Fruit fly (Drosophila melanogaster) whole organism, embryonic: ENCODE data around the gene CG46059.

Experiments
- Awh ChIP-seq: fragments of 200-800 bp; sonication (Bioruptor generic); IDR thresholded peaks from 2 replicates; pipeline ENCODE4, ENCODE4 v1.3.6; 2022; ENCODE audit warnings: missing biosample characterization, missing genetic modification characterization
- Blimp-1 ChIP-seq: fragments of 200-800 bp; sonication (Bioruptor generic); optimal IDR thresholded peaks from 3 replicates; lab custom pipeline; 2018; ENCODE audit warnings: missing biosample characterization, missing genetic modification characterization, mild to moderate bottlenecking, moderate library complexity, missing genetic modification reagents
- CG10209 ChIP-seq: fragments of 200-800 bp; sonication (Bioruptor generic); optimal IDR thresholded peaks from 3 replicates; lab custom pipeline; 2017; ENCODE audit warnings: missing biosample characterization, mild to moderate bottlenecking, missing genetic modification characterization, missing genetic modification reagents
- CG10267 ChIP-seq: fragments of 200-800 bp; sonication (Bioruptor generic); optimal IDR thresholded peaks from 2 replicates; lab custom pipeline; 2018; ENCODE audit warnings: missing biosample characterization, mild to moderate bottlenecking, missing genetic modification characterization, moderate library complexity
- CG11723 ChIP-seq: fragments of 200-800 bp; sonication (Bioruptor generic); optimal IDR thresholded peaks from 2 replicates; lab custom pipeline; 2017; ENCODE audit warnings: missing biosample characterization, mild to moderate bottlenecking, missing genetic modification characterization
- CG12071 ChIP-seq: fragments of 200-800 bp; sonication (Bioruptor generic); optimal IDR thresholded peaks from 3 replicates; lab custom pipeline; 2018; ENCODE audit warnings: missing biosample characterization, mild to moderate bottlenecking, missing genetic modification characterization
- CG12219 ChIP-seq: fragments of 200-800 bp; sonication (Bioruptor generic); optimal IDR thresholded peaks from 3 replicates; lab custom pipeline; 2018; ENCODE audit warnings: missing biosample characterization, mild to moderate bottlenecking, missing genetic modification characterization
- CG14710 ChIP-seq: fragments of 200-800 bp; sonication (Bioruptor generic); optimal IDR thresholded peaks from 3 replicates; lab custom pipeline; 2019; ENCODE audit warnings: missing biosample characterization, mild to moderate bottlenecking, missing genetic modification characterization, moderate library complexity
- CG15696 ChIP-seq: fragments of 200-800 bp; sonication (Bioruptor generic); optimal IDR thresholded peaks from 2 replicates; lab custom pipeline; 2019; ENCODE audit warnings: missing biosample characterization, mild to moderate bottlenecking, missing genetic modification characterization, moderate library complexity
- CG16815 ChIP-seq: fragments of 200-800 bp; sonication (Bioruptor generic); optimal IDR thresholded peaks from 3 replicates; lab custom pipeline; 2017; ENCODE audit warnings: missing biosample characterization, mild to moderate bottlenecking, missing genetic modification characterization
- CG18262 ChIP-seq: fragments of 200-800 bp; optimal IDR thresholded peaks from 3 replicates; lab custom pipeline; 2019; ENCODE audit warnings: missing biosample characterization, mild to moderate bottlenecking, missing genetic modification characterization, moderate library complexity
- CG18599 ChIP-seq: fragments of 200-800 bp; sonication (Bioruptor generic); optimal IDR thresholded peaks from 3 replicates; lab custom pipeline; 2017; ENCODE audit warnings: missing biosample characterization, missing genetic modification characterization, mild to moderate bottlenecking, moderate library complexity, missing genetic modification reagents
- CG34376 ChIP-seq: fragments of 200-800 bp; sonication (Bioruptor generic); optimal IDR thresholded peaks from 2 replicates; lab custom pipeline; 2018; ENCODE audit warnings: missing biosample characterization, mild to moderate bottlenecking, missing genetic modification characterization
- CG4707 ChIP-seq: fragments of 200-800 bp; sonication (Bioruptor generic); optimal IDR thresholded peaks from 2 replicates; lab custom pipeline; 2018; ENCODE audit warnings: missing biosample characterization, mild to moderate bottlenecking, missing genetic modification characterization, moderate library complexity
- CG4730 ChIP-seq: fragments of 200-800 bp; sonication (Bioruptor generic); IDR thresholded peaks from 2 replicates; pipeline ENCODE4 v1.3.6; 2022; ENCODE audit warnings: missing biosample characterization, missing genetic modification characterization
- CG6254 ChIP-seq: fragments of 200-800 bp; sonication (Bioruptor generic); optimal IDR thresholded peaks from 3 replicates; lab custom pipeline; 2017; ENCODE audit warnings: mild to moderate bottlenecking, missing biosample characterization, missing genetic modification reagents, missing genetic modification characterization
- CG7987 ChIP-seq: fragments of 200-800 bp; sonication (Bioruptor generic); optimal IDR thresholded peaks from 2 replicates; lab custom pipeline; 2018; ENCODE audit warnings: missing biosample characterization, mild to moderate bottlenecking, missing genetic modification characterization, moderate library complexity
- CG8089 ChIP-seq: fragments of 200-800 bp; sonication (Bioruptor generic); optimal IDR thresholded peaks from 3 replicates; lab custom pipeline; 2016; ENCODE audit warnings: missing biosample characterization, missing genetic modification characterization
- CG9727 ChIP-seq: fragments of 200-800 bp; sonication (Bioruptor generic); optimal IDR thresholded peaks from 3 replicates; lab custom pipeline; 2017; ENCODE audit warnings: missing biosample characterization, mild to moderate bottlenecking, missing genetic modification characterization
- CoRest ChIP-seq: fragments of 200-800 bp; sonication (Bioruptor generic); optimal IDR thresholded peaks from 3 replicates; lab custom pipeline; 2018; ENCODE audit warnings: missing biosample characterization, mild to moderate bottlenecking, missing genetic modification characterization, moderate library complexity
- E2f1 ChIP-seq: fragments of 200-800 bp; sonication (Bioruptor generic); IDR thresholded peaks from 2 replicates; pipeline ENCODE4 v1.3.6; 2022; ENCODE audit warnings: missing biosample characterization, missing genetic modification characterization
- Eip74EF ChIP-seq, 2 experiments: fragments of 200-800 bp in 1 of 2; fragments of >200 bp in 1 of 2; sonication (Bioruptor generic) in 1 of 2; optimal IDR thresholded peaks; 2 replicates each; lab custom pipeline; 2017 to 2019; ENCODE audit warnings: missing biosample characterization in 2 of 2, missing genetic modification characterization in 2 of 2, mild to moderate bottlenecking in 1 of 2, moderate library complexity in 1 of 2
- Hsf ChIP-seq: fragments of 200-800 bp; sonication (Bioruptor generic); optimal IDR thresholded peaks from 3 replicates; lab custom pipeline; 2016; ENCODE audit warnings: missing biosample characterization, missing genetic modification characterization
- Jarid2 ChIP-seq: fragments of 200-800 bp; sonication (Bioruptor generic); optimal IDR thresholded peaks from 3 replicates; lab custom pipeline; 2017; ENCODE audit warnings: mild to moderate bottlenecking, missing biosample characterization, missing genetic modification reagents, missing genetic modification characterization
- PHDP ChIP-seq: fragments of 200-800 bp; sonication (Bioruptor generic); optimal IDR thresholded peaks from 3 replicates; lab custom pipeline; 2018; ENCODE audit warnings: missing biosample characterization, mild to moderate bottlenecking, missing genetic modification characterization, moderate library complexity
- Pdp1 ChIP-seq, 2 experiments: fragments of 200-800 bp; sonication (Bioruptor generic); optimal IDR thresholded peaks; 3 replicates each; lab custom pipeline; 2016; ENCODE audit warnings: missing biosample characterization in 2 of 2, missing genetic modification characterization in 2 of 2, mild to moderate bottlenecking in 1 of 2, moderate library complexity in 1 of 2
- Side ChIP-seq: fragments of 200-800 bp; sonication (Bioruptor generic); optimal IDR thresholded peaks from 2 replicates; lab custom pipeline; 2016; ENCODE audit warnings: missing biosample characterization, missing genetic modification characterization
- Sox100B ChIP-seq: fragments of 200-800 bp; sonication (Bioruptor generic); optimal IDR thresholded peaks from 3 replicates; lab custom pipeline; 2018; ENCODE audit warnings: missing biosample characterization, mild to moderate bottlenecking, missing genetic modification characterization
- Spps ChIP-seq: fragments of 200-800 bp; sonication (Bioruptor generic); optimal IDR thresholded peaks from 2 replicates; lab custom pipeline; 2018; ENCODE audit warnings: missing biosample characterization, mild to moderate bottlenecking, missing genetic modification characterization
- Sry-β ChIP-seq: fragments of 200-800 bp; sonication (Bioruptor generic); optimal IDR thresholded peaks from 2 replicates; lab custom pipeline; 2018; ENCODE audit warnings: missing biosample characterization, mild to moderate bottlenecking, missing genetic modification characterization, moderate library complexity
- ara ChIP-seq: fragments of 200-800 bp; sonication (Bioruptor generic); IDR thresholded peaks from 2 replicates; pipeline ENCODE4 v1.3.6; 2022; ENCODE audit warnings: missing biosample characterization, missing genetic modification characterization
- ato ChIP-seq: fragments of 200-800 bp; sonication (Bioruptor generic); IDR thresholded peaks from 2 replicates; pipeline ENCODE4 v1.3.6; 2022; ENCODE audit warnings: missing biosample characterization, missing genetic modification characterization; ENCODE audit not compliant: partially characterized antibody
- az2 ChIP-seq: fragments of 200-800 bp; sonication (Bioruptor generic); optimal IDR thresholded peaks from 3 replicates; lab custom pipeline; 2016; ENCODE audit warnings: missing biosample characterization, missing genetic modification characterization
- bigmax ChIP-seq: fragments of 200-800 bp; sonication (Bioruptor generic); optimal IDR thresholded peaks from 2 replicates; lab custom pipeline; 2018; ENCODE audit warnings: missing biosample characterization, mild to moderate bottlenecking, missing genetic modification characterization
- cad ChIP-seq: fragments of >200 bp; optimal IDR thresholded peaks from 2 replicates; lab custom pipeline; 2017; ENCODE audit warnings: missing biosample characterization, missing genetic modification characterization
- fd3F ChIP-seq: fragments of 200-800 bp; sonication (Bioruptor generic); optimal IDR thresholded peaks from 2 replicates; lab custom pipeline; 2018; ENCODE audit warnings: missing biosample characterization, mild to moderate bottlenecking, missing genetic modification characterization, moderate library complexity
- grn ChIP-seq: fragments of 200-800 bp; sonication (Bioruptor generic); optimal IDR thresholded peaks from 3 replicates; lab custom pipeline; 2017; ENCODE audit warnings: missing biosample characterization, missing genetic modification characterization
- gro ChIP-seq: fragments of 200-800 bp; sonication (Bioruptor generic); optimal IDR thresholded peaks from 2 replicates; lab custom pipeline; 2016; ENCODE audit warnings: missing biosample characterization, missing genetic modification characterization
- hbn ChIP-seq: fragments of 200-800 bp; sonication (Bioruptor generic); IDR thresholded peaks from 2 replicates; pipeline ENCODE4 v1.3.6; 2022; ENCODE audit warnings: missing biosample characterization, missing genetic modification characterization; ENCODE audit not compliant: partially characterized antibody
- hkb ChIP-seq, 2 experiments: fragments of 200-800 bp in 1 of 2; fragments of >200 bp in 1 of 2; sonication (Bioruptor generic) in 1 of 2; IDR thresholded peaks in 1 of 2; optimal IDR thresholded peaks in 1 of 2; 2 replicates each; pipeline versions ENCODE4 v1.3.6 to Lab custom; 2017 to 2022; ENCODE audit warnings: missing biosample characterization in 1 of 2, missing genetic modification characterization in 1 of 2
- kni ChIP-seq: fragments of 200-800 bp; sonication (Bioruptor generic); optimal IDR thresholded peaks from 3 replicates; lab custom pipeline; 2017; ENCODE audit warnings: mild to moderate bottlenecking, missing biosample characterization, missing genetic modification reagents, missing genetic modification characterization
- nau ChIP-seq: fragments of 200-800 bp; sonication (Bioruptor generic); optimal IDR thresholded peaks from 3 replicates; lab custom pipeline; 2017; ENCODE audit warnings: missing biosample characterization, mild to moderate bottlenecking, missing genetic modification characterization, missing genetic modification reagents
- sim ChIP-seq: fragments of 200-800 bp; sonication (Bioruptor generic); IDR thresholded peaks from 2 replicates; pipeline ENCODE4 v1.3.6; 2022; ENCODE audit warnings: missing biosample characterization, missing genetic modification characterization
- sqz ChIP-seq: fragments of 200-800 bp; sonication (Bioruptor generic); optimal IDR thresholded peaks from 3 replicates; lab custom pipeline; 2018; ENCODE audit warnings: missing biosample characterization, mild to moderate bottlenecking, missing genetic modification characterization
- sug ChIP-seq: fragments of 200-800 bp; optimal IDR thresholded peaks from 2 replicates; lab custom pipeline; 2019; ENCODE audit warnings: missing biosample characterization, mild to moderate bottlenecking, missing genetic modification characterization, moderate library complexity
- vnd ChIP-seq: fragments of 200-800 bp; sonication (Bioruptor generic); IDR thresholded peaks from 3 replicates; pipeline ENCODE4 v1.3.6; 2022; ENCODE audit warnings: missing biosample characterization, missing genetic modification characterization; ENCODE audit not compliant: partially characterized antibody
- yki ChIP-seq: fragments of >200 bp; optimal IDR thresholded peaks from 3 replicates; lab custom pipeline; 2018
- zen ChIP-seq: fragments of 200-800 bp; sonication (Bioruptor generic); optimal IDR thresholded peaks from 3 replicates; lab custom pipeline; 2018; ENCODE audit warnings: missing biosample characterization, mild to moderate bottlenecking, missing genetic modification characterization, moderate library complexity

CG46059 gene

dm6 chr2L:19191789-19192297, 8.3 kb upstream of the CG46059 start (continued):
- TF ChIP-seq vnd (GFP tag; lab: Robert Waterston, UW) (0 out of 3 replicates have a peak, but pooled peaks have one; percentile 9), fd3F (GFP tag; lab: Kevin White, UChicago) (no peak), Sox100B (GFP tag; lab: Kevin White, UChicago) (peak; percentile 67), CG11723 (GFP tag; lab: Kevin White, UChicago) (peak; percentile 26), grn (GFP tag; lab: Kevin White, UChicago) (peak; percentile 93), E2f1 (GFP tag; lab: Robert Waterston, UW) (no peak), CG14710 (tag; lab: Kevin White, UChicago) (peak; percentile 18), Side (GFP tag; lab: Kevin White, UChicago) (no peak), CG12071 (GFP tag; lab: Kevin White, UChicago) (peak; percentile 58), sug (tag; lab: Kevin White, UChicago) (peak; percentile 17), sqz (peak; percentile 80), CG34376 (GFP tag; lab: Kevin White, UChicago) (peak; percentile 8), ato (no peak), cad (peak; percentile 77), CG15696 (tag; lab: Kevin White, UChicago) (peak; percentile 24), CG18599 (peak; percentile 5), Sry-β (peak; percentile 43), gro (GFP tag; lab: Kevin White, UChicago) (no peak), CG12219 (peak; percentile 21), Blimp-1 (peak; percentile 30), az2 (no peak), CG10209 (GFP tag; lab: Kevin White, UChicago) (peak; percentile 28), Hsf (GFP tag; lab: Kevin White, UChicago) (no peak), CG8089 (GFP tag; lab: Kevin White, UChicago) (peak; percentile 10), ara (GFP tag; lab: Robert Waterston, UW) (peak; percentile 18; the same call in 1 of the 2 replicates), CG16815 (GFP tag; lab: Kevin White, UChicago) (no peak), CG4730 (GFP tag; lab: Robert Waterston, UW) (no peak), CG10267 (tag; lab: Kevin White, UChicago) (peak; percentile 6), Spps (tag; lab: Kevin White, UChicago) (peak; percentile 38), zen (tag; lab: Kevin White, UChicago) (no peak), CG7987 (GFP tag; lab: Kevin White, UChicago) (peak; percentile 29), Awh (GFP tag; lab: Robert Waterston, UW) (peak; percentile 52; the same call in 1 of the 2 replicates), hbn (GFP tag; lab: Robert Waterston, UW) (no peak), Eip74EF (GFP tag; optimal IDR thresholded peaks at IDR 0.05; lab: Kevin White, UChicago) (peak in 1 of 2 experiments; percentile 36), CG4707 (GFP tag; lab: Kevin White, UChicago) (peak; percentile 8), CG18262 (tag; lab: Kevin White, UChicago) (peak; percentile 61), sim (GFP tag; lab: Robert Waterston, UW) (no peak), Jarid2 (GFP tag; lab: Kevin White, UChicago) (peak; percentile 23), yki (lab: Kevin White, UChicago) (no peak), Pdp1 (GFP tag; optimal IDR thresholded peaks at IDR 0.05; lab: Kevin White, UChicago) (peak in 1 of 2 experiments; percentile 42), PHDP (peak; percentile 0), CG6254 (peak; percentile 70), CG9727 (GFP tag; lab: Kevin White, UChicago) (peak; percentile 45), nau (GFP tag; lab: Kevin White, UChicago) (peak; percentile 68), bigmax (GFP tag; lab: Kevin White, UChicago) (peak; percentile 1), hkb (optimal IDR thresholded peaks at IDR 0.05; lab: Kevin White, UChicago) (no peak), hkb (GFP tag; IDR thresholded peaks at IDR 0.05; lab: Robert Waterston, UW) (no peak), kni (GFP tag; lab: Kevin White, UChicago) (peak; percentile 63), CoRest (tag; lab: Kevin White, UChicago) (peak; percentile 5)
